Worm (Caenorhabditis elegans) whole organism, L1 larva: ENCODE data around the gene npp-5.

Source experiments
- C16A3.4 ChIP-seq: fragments of 150-350 bp; optimal IDR thresholded peaks from 2 replicates; lab custom pipeline; 2014; ENCODE audit warnings: missing biosample characterization, missing genetic modification characterization
- aha-1 ChIP-seq: fragments of 150-350 bp; optimal IDR thresholded peaks from 2 replicates; lab custom pipeline; 2014; ENCODE audit warnings: missing biosample characterization, missing genetic modification characterization
- alr-1 ChIP-seq: fragments of 200-800 bp; sonication (Bioruptor generic); optimal IDR thresholded peaks from 2 replicates; lab custom pipeline; 2018; ENCODE audit warnings: borderline replicate concordance, mild to moderate bottlenecking, missing genetic modification characterization, missing compliant biosample characterization
- ama-1 ChIP-seq: fragments of 150-350 bp; optimal IDR thresholded peaks from 2 replicates; lab custom pipeline; 2014
- blmp-1 ChIP-seq: fragments of 150-350 bp; optimal IDR thresholded peaks from 2 replicates; lab custom pipeline; 2014; ENCODE audit warnings: missing biosample characterization, missing genetic modification characterization
- ceh-8 ChIP-seq: fragments of 200-800 bp; sonication (Bioruptor generic); optimal IDR thresholded peaks from 2 replicates; lab custom pipeline; 2018; ENCODE audit warnings: mild to moderate bottlenecking, missing genetic modification characterization, moderate library complexity, missing compliant biosample characterization
- ceh-82 ChIP-seq, 3 experiments: fragments of 150-350 bp in 1 of 3; sonication (generic microtip) in 2 of 3; optimal IDR thresholded peaks; 2 replicates each; lab custom pipeline; 2014 to 2017; ENCODE audit warnings: missing biosample characterization in 3 of 3, missing genetic modification characterization in 3 of 3
- ceh-90 ChIP-seq: sonication (generic microtip); optimal IDR thresholded peaks from 2 replicates; lab custom pipeline; 2016; ENCODE audit warnings: missing genetic modification characterization, missing compliant biosample characterization
- dpl-1 ChIP-seq, 3 experiments: fragments of 150-350 bp in 2 of 3; sonication (generic microtip) in 1 of 3; optimal IDR thresholded peaks; 2 replicates each; lab custom pipeline; 2014 to 2017; ENCODE audit warnings: missing biosample characterization in 3 of 3, missing genetic modification characterization in 3 of 3, missing genetic modification reagents in 3 of 3
- dsc-1 ChIP-seq: sonication (generic microtip); optimal IDR thresholded peaks from 2 replicates; lab custom pipeline; 2016; ENCODE audit warnings: mild to moderate bottlenecking, missing genetic modification characterization, missing compliant biosample characterization
- efl-3 ChIP-seq: fragments of 200-800 bp; sonication (Bioruptor generic); optimal IDR thresholded peaks from 2 replicates; lab custom pipeline; 2018; ENCODE audit warnings: mild to moderate bottlenecking, missing genetic modification characterization, missing compliant biosample characterization
- egl-27 ChIP-seq, 2 experiments: fragments of 150-350 bp in 1 of 2; sonication (generic microtip); optimal IDR thresholded peaks; 3 replicates each; lab custom pipeline; 2017 to 2018; ENCODE audit warnings: missing biosample characterization in 2 of 2, missing genetic modification characterization in 2 of 2, missing genetic modification reagents in 2 of 2
- ets-5 ChIP-seq: fragments of 200-800 bp; sonication (Bioruptor generic); IDR thresholded peaks from 2 replicates; pipeline ENCODE4 v1.3.6; 2022; ENCODE audit warnings: missing genetic modification characterization, missing compliant biosample characterization
- fkh-8 ChIP-seq: sonication (generic microtip); optimal IDR thresholded peaks from 2 replicates; lab custom pipeline; 2016; ENCODE audit warnings: mild to moderate bottlenecking, missing genetic modification characterization, missing compliant biosample characterization
- fos-1 ChIP-seq: fragments of 150-350 bp; optimal IDR thresholded peaks from 2 replicates; lab custom pipeline; 2014; ENCODE audit warnings: missing biosample characterization, missing genetic modification characterization
- grh-1 ChIP-seq: fragments of 200-800 bp; sonication (Bioruptor generic); IDR thresholded peaks from 2 replicates; pipeline ENCODE4 v1.3.6; 2022; ENCODE audit warnings: missing genetic modification reagents, missing genetic modification characterization, missing compliant biosample characterization
- irx-1 ChIP-seq: sonication (generic microtip); optimal IDR thresholded peaks from 2 replicates; lab custom pipeline; 2016; ENCODE audit warnings: missing genetic modification characterization, missing compliant biosample characterization
- jun-1 ChIP-seq: fragments of 150-350 bp; optimal IDR thresholded peaks from 2 replicates; lab custom pipeline; 2014; ENCODE audit warnings: missing biosample characterization, missing genetic modification reagents, missing genetic modification characterization
- lin-13 ChIP-seq: fragments of 150-350 bp; optimal IDR thresholded peaks from 2 replicates; lab custom pipeline; 2014; ENCODE audit warnings: missing biosample characterization, missing genetic modification reagents, missing genetic modification characterization
- lin-14 ChIP-seq: fragments of 200-800 bp; sonication (Bioruptor generic); optimal IDR thresholded peaks from 2 replicates; lab custom pipeline; 2018; ENCODE audit warnings: mild to moderate bottlenecking, missing genetic modification characterization, moderate library complexity, missing compliant biosample characterization
- lin-35 ChIP-seq, 2 experiments: fragments of 150-350 bp; optimal IDR thresholded peaks; 2 replicates each; lab custom pipeline; 2014; ENCODE audit warnings: missing biosample characterization in 2 of 2, missing genetic modification characterization in 2 of 2, missing genetic modification reagents in 2 of 2
- lin-39 ChIP-seq: fragments of 150-350 bp; optimal IDR thresholded peaks from 2 replicates; lab custom pipeline; 2014; ENCODE audit warnings: missing biosample characterization, missing genetic modification reagents, missing genetic modification characterization
- lir-3 ChIP-seq: sonication (generic microtip); optimal IDR thresholded peaks from 2 replicates; lab custom pipeline; 2016; ENCODE audit warnings: mild to moderate bottlenecking, missing genetic modification characterization, moderate library complexity, missing compliant biosample characterization; ENCODE audit not compliant: poor library complexity
- lsy-2 ChIP-seq, 2 experiments: fragments of 150-350 bp; optimal IDR thresholded peaks; 2 replicates each; lab custom pipeline; 2014; ENCODE audit warnings: missing biosample characterization in 2 of 2, missing genetic modification characterization in 2 of 2
- mdl-1 ChIP-seq, 2 experiments: fragments of 150-350 bp; optimal IDR thresholded peaks; 2 replicates each; lab custom pipeline; 2014 to 2017; ENCODE audit warnings: missing biosample characterization in 2 of 2, missing genetic modification characterization in 2 of 2, inconsistent platforms in 1 of 2
- mef-2 ChIP-seq: fragments of 150-350 bp; optimal IDR thresholded peaks from 2 replicates; lab custom pipeline; 2014; ENCODE audit warnings: missing biosample characterization, missing genetic modification characterization
- mep-1 ChIP-seq: fragments of 150-350 bp; optimal IDR thresholded peaks from 2 replicates; lab custom pipeline; 2014; ENCODE audit warnings: missing biosample characterization, missing genetic modification characterization
- nhr-11 ChIP-seq: fragments of 150-350 bp; optimal IDR thresholded peaks from 2 replicates; lab custom pipeline; 2014; ENCODE audit warnings: missing biosample characterization, missing genetic modification characterization
- nhr-19 ChIP-seq: fragments of 200-800 bp; sonication (Bioruptor generic); conservative IDR thresholded peaks from 2 replicates; pipeline ENCODE4 v1.3.6; 2022; ENCODE audit warnings: missing genetic modification characterization, missing compliant biosample characterization
- nhr-20 ChIP-seq: sonication (generic microtip); optimal IDR thresholded peaks from 2 replicates; lab custom pipeline; 2016; ENCODE audit warnings: mild to moderate bottlenecking, missing genetic modification characterization, missing compliant biosample characterization
- nhr-237 ChIP-seq: fragments of 150-350 bp; optimal IDR thresholded peaks from 2 replicates; lab custom pipeline; 2014; ENCODE audit warnings: missing biosample characterization, missing genetic modification characterization
- nhr-28 ChIP-seq: fragments of 150-350 bp; optimal IDR thresholded peaks from 2 replicates; lab custom pipeline; 2014; ENCODE audit warnings: missing biosample characterization, missing genetic modification characterization
- nhr-47 ChIP-seq: sonication (generic microtip); optimal IDR thresholded peaks from 2 replicates; lab custom pipeline; 2016; ENCODE audit warnings: mild to moderate bottlenecking, missing genetic modification characterization, moderate library complexity, missing compliant biosample characterization
- nhr-71 ChIP-seq: sonication (generic microtip); optimal IDR thresholded peaks from 2 replicates; lab custom pipeline; 2016; ENCODE audit warnings: mild to moderate bottlenecking, missing genetic modification characterization, moderate library complexity, missing compliant biosample characterization
- nhr-76 ChIP-seq: sonication (generic microtip); optimal IDR thresholded peaks from 2 replicates; lab custom pipeline; 2017; ENCODE audit warnings: missing biosample characterization, missing genetic modification characterization
- nhr-77 ChIP-seq: fragments of 150-350 bp; optimal IDR thresholded peaks from 2 replicates; lab custom pipeline; 2014; ENCODE audit warnings: missing biosample characterization, missing genetic modification characterization
- nhr-85 ChIP-seq: sonication (generic microtip); peaks from one replicate; lab custom pipeline; 2016; ENCODE audit warnings: missing genetic modification characterization, inconsistent platforms, missing compliant biosample characterization
- nhr-90 ChIP-seq: sonication (generic microtip); optimal IDR thresholded peaks from 2 replicates; lab custom pipeline; 2016; ENCODE audit warnings: mild to moderate bottlenecking, missing genetic modification characterization, missing compliant biosample characterization; ENCODE audit not compliant: poor library complexity
- pax-3 ChIP-seq: fragments of 200-800 bp; sonication (Bioruptor generic); optimal IDR thresholded peaks from 2 replicates; lab custom pipeline; 2018; ENCODE audit warnings: mild to moderate bottlenecking, missing genetic modification characterization, moderate library complexity, missing compliant biosample characterization
- pqm-1 ChIP-seq: sonication (generic microtip); optimal IDR thresholded peaks from 3 replicates; lab custom pipeline; 2017; ENCODE audit warnings: missing biosample characterization, missing genetic modification characterization
- rnt-1 ChIP-seq: sonication (generic microtip); optimal IDR thresholded peaks from 2 replicates; lab custom pipeline; 2016; ENCODE audit warnings: mild to moderate bottlenecking, missing genetic modification characterization, moderate library complexity, missing compliant biosample characterization
- skn-1 ChIP-seq: fragments of 150-350 bp; optimal IDR thresholded peaks from 2 replicates; lab custom pipeline; 2014; ENCODE audit warnings: missing biosample characterization, missing genetic modification characterization
- snpc-4 ChIP-seq: fragments of 150-350 bp; optimal IDR thresholded peaks from 2 replicates; lab custom pipeline; 2014; ENCODE audit warnings: missing biosample characterization, missing genetic modification characterization
- swsn-7 ChIP-seq: sonication (generic microtip); optimal IDR thresholded peaks from 2 replicates; lab custom pipeline; 2016; ENCODE audit warnings: missing genetic modification characterization, missing compliant biosample characterization
- tlp-1 ChIP-seq: fragments of 150-350 bp; optimal IDR thresholded peaks from 2 replicates; lab custom pipeline; 2014; ENCODE audit warnings: missing biosample characterization, missing genetic modification characterization
- unc-130 ChIP-seq: fragments of 150-350 bp; optimal IDR thresholded peaks from 2 replicates; lab custom pipeline; 2017; ENCODE audit warnings: missing biosample characterization, missing genetic modification characterization, inconsistent platforms
- unc-62 ChIP-seq: fragments of 150-350 bp; optimal IDR thresholded peaks from 2 replicates; lab custom pipeline; 2014; ENCODE audit warnings: missing biosample characterization, missing genetic modification reagents, missing genetic modification characterization
- unc-86 ChIP-seq: sonication (generic microtip); optimal IDR thresholded peaks from 2 replicates; lab custom pipeline; 2016; ENCODE audit warnings: missing genetic modification characterization, missing compliant biosample characterization
- unc-98 ChIP-seq: fragments of 200-800 bp; sonication (Bioruptor generic); IDR thresholded peaks from 2 replicates; pipeline ENCODE4 v1.3.6; 2022; ENCODE audit warnings: missing genetic modification characterization, missing compliant biosample characterization
- vab-15 ChIP-seq: sonication (generic microtip); optimal IDR thresholded peaks from 2 replicates; lab custom pipeline; 2017; ENCODE audit warnings: missing genotype, mild to moderate bottlenecking, missing genetic modification characterization, missing compliant biosample characterization
- xbp-1 ChIP-seq: sonication (generic microtip); optimal IDR thresholded peaks from 2 replicates; lab custom pipeline; 2016; ENCODE audit warnings: missing genetic modification characterization, missing compliant biosample characterization
- zag-1 ChIP-seq: fragments of 150-350 bp; optimal IDR thresholded peaks from 2 replicates; lab custom pipeline; 2014; ENCODE audit warnings: missing biosample characterization, missing genetic modification characterization
- ztf-11 ChIP-seq, 2 experiments: sonication (generic microtip); optimal IDR thresholded peaks; 2 replicates each; lab custom pipeline; 2016 to 2017; ENCODE audit warnings: missing genetic modification characterization in 2 of 2, missing biosample characterization in 1 of 2, missing compliant biosample characterization in 1 of 2
- ztf-4 ChIP-seq: fragments of 150-350 bp; optimal IDR thresholded peaks from 2 replicates; lab custom pipeline; 2014; ENCODE audit warnings: missing biosample characterization, missing genetic modification characterization

The npp-5 gene

ce11 chrII:11635745-11636161 lies 36.1 kb upstream of the npp-5 start:
- TF ChIP-seq nhr-19 (GFP tag; lab: Robert Waterston, UW): peak; percentile 88
- peak; percentile 98 for TF ChIP-seq blmp-1 (tag; lab: Kevin White, UChicago)
- TF ChIP-seq nhr-76 (tag; lab: Kevin White, UChicago): peak; percentile 49
- peak; percentile 46 to 64 (median 49) for TF ChIP-seq dpl-1 (GFP tag; optimal IDR thresholded peaks at IDR 0.05; lab: Kevin White, UChicago)
- no peak for TF ChIP-seq snpc-4 (tag; lab: Kevin White, UChicago)
- TF ChIP-seq nhr-47 (tag; lab: Kevin White, UChicago): peak; percentile 86
- peak; percentile 83 to 91 for TF ChIP-seq lsy-2 (tag; optimal IDR thresholded peaks at IDR 0.05; lab: Kevin White, UChicago)
- TF ChIP-seq unc-130: peak; percentile 54
- TF ChIP-seq nhr-85 (tag; lab: Kevin White, UChicago): peak; percentile 100
- TF ChIP-seq lir-3 (tag; lab: Kevin White, UChicago): peak; percentile 67
- peak; percentile 86 for TF ChIP-seq mep-1 (tag; lab: Kevin White, UChicago)
- no peak for TF ChIP-seq mef-2 (tag; lab: Kevin White, UChicago)
- peak; percentile 88 to 97 for TF ChIP-seq egl-27 (tag; optimal IDR thresholded peaks at IDR 0.05; lab: Kevin White, UChicago)
- no peak for TF ChIP-seq alr-1 (tag; lab: Kevin White, UChicago)
- peak; percentile 89 for TF ChIP-seq ama-1 (lab: Kevin White, UChicago)
- TF ChIP-seq nhr-71: peak; percentile 96
- TF ChIP-seq vab-15 (tag; lab: Kevin White, UChicago): peak; percentile 1
- no peak for TF ChIP-seq aha-1
- peak; percentile 97 for TF ChIP-seq fos-1 (tag; lab: Kevin White, UChicago)
- TF ChIP-seq unc-86: peak; percentile 11
- TF ChIP-seq nhr-90 (tag; lab: Kevin White, UChicago): peak; percentile 84
- TF ChIP-seq lin-14: peak; percentile 97
- peak; percentile 79 for TF ChIP-seq nhr-237 (tag; lab: Kevin White, UChicago)
- TF ChIP-seq jun-1 (tag; lab: Kevin White, UChicago): peak; percentile 95
- TF ChIP-seq zag-1 (tag; lab: Kevin White, UChicago): no peak
- no peak for TF ChIP-seq pqm-1 (tag; lab: Kevin White, UChicago)
- peak in 1 of 2 experiments; percentile 30 for TF ChIP-seq ztf-11 (tag; optimal IDR thresholded peaks at IDR 0.05; lab: Kevin White, UChicago)
- peak; percentile 45 for TF ChIP-seq irx-1 (tag; lab: Kevin White, UChicago)
- TF ChIP-seq mdl-1 (tag; optimal IDR thresholded peaks at IDR 0.05; lab: Kevin White, UChicago): peak in 1 of 2 experiments; percentile 89
- peak; percentile 24 for TF ChIP-seq fkh-8
- no peak for TF ChIP-seq tlp-1 (tag; lab: Kevin White, UChicago)
- peak; percentile 87 for TF ChIP-seq swsn-7 (tag; lab: Kevin White, UChicago)
- TF ChIP-seq dsc-1: peak; percentile 88
- peak; percentile 66 to 78 (median 78) for TF ChIP-seq ceh-82 (tag; optimal IDR thresholded peaks at IDR 0.05; lab: Kevin White, UChicago)
- TF ChIP-seq efl-3 (GFP tag; lab: Kevin White, UChicago): no peak
- TF ChIP-seq C16A3.4 (tag; lab: Kevin White, UChicago): peak; percentile 80
- no peak for TF ChIP-seq nhr-28 (tag; lab: Kevin White, UChicago)
- no peak for TF ChIP-seq unc-98 (GFP tag; lab: Robert Waterston, UW)
- peak; percentile 92 for TF ChIP-seq nhr-11 (tag; lab: Kevin White, UChicago)
- peak; percentile 91 for TF ChIP-seq ztf-4 (tag; lab: Kevin White, UChicago)
- TF ChIP-seq xbp-1 (tag; lab: Kevin White, UChicago): peak; percentile 88
- TF ChIP-seq ceh-90 (tag; lab: Kevin White, UChicago): no peak
- no peak for TF ChIP-seq unc-62 (GFP tag; lab: Kevin White, UChicago)
- peak; percentile 90 for TF ChIP-seq rnt-1 (tag; lab: Kevin White, UChicago)
- TF ChIP-seq ceh-8 (GFP tag; lab: Kevin White, UChicago): peak; percentile 31
- TF ChIP-seq skn-1: peak; percentile 63
- TF ChIP-seq grh-1 (GFP tag; lab: Robert Waterston, UW): peak; percentile 87
- TF ChIP-seq pax-3: peak; percentile 52
- TF ChIP-seq ets-5 (GFP tag; lab: Robert Waterston, UW): no peak
- peak; percentile 65 for TF ChIP-seq lin-39 (tag; lab: Kevin White, UChicago)
- TF ChIP-seq nhr-77 (tag; lab: Kevin White, UChicago): peak; percentile 94
- TF ChIP-seq lin-35 (GFP tag; optimal IDR thresholded peaks at IDR 0.05; lab: Kevin White, UChicago): peak; percentile 65 to 71
- peak; percentile 96 for TF ChIP-seq nhr-20 (tag; lab: Kevin White, UChicago)
- peak; percentile 90 for TF ChIP-seq lin-13 (GFP tag; lab: Kevin White, UChicago)
